Worm (Caenorhabditis elegans): ENCODE results near the gene gipc-1.

- TF ChIP-seq egl-27 (tag; optimal IDR thresholded peaks at IDR 0.05) = no peak
- no peak for TF ChIP-seq pqm-1 (tag; optimal IDR thresholded peaks at IDR 0.05)
- TF ChIP-seq nhr-76 (tag; optimal IDR thresholded peaks at IDR 0.05) = no peak
- TF ChIP-seq elt-1 (tag; optimal IDR thresholded peaks at IDR 0.05) = no peak
- TF ChIP-seq lin-15B (tag; optimal IDR thresholded peaks at IDR 0.05) = peak; percentile 24
- no peak for TF ChIP-seq aly-2 (tag; optimal IDR thresholded peaks at IDR 0.05)
- no peak for TF ChIP-seq fos-1 (tag; optimal IDR thresholded peaks at IDR 0.05)
- no peak for TF ChIP-seq lin-39 (tag; optimal IDR thresholded peaks at IDR 0.05)
- no peak for TF ChIP-seq fkh-10 (GFP tag; optimal IDR thresholded peaks at IDR 0.05)
- TF ChIP-seq unc-62 (GFP tag; optimal IDR thresholded peaks at IDR 0.05) = no peak
- no peak for TF ChIP-seq nhr-11 (tag; optimal IDR thresholded peaks at IDR 0.05)
- no peak for TF ChIP-seq zag-1 (tag; optimal IDR thresholded peaks at IDR 0.05)
- TF ChIP-seq ZK546.5 (tag; optimal IDR thresholded peaks at IDR 0.05) = no peak
- no peak for TF ChIP-seq nhr-237 (tag; optimal IDR thresholded peaks at IDR 0.05)
Observed at ce11 chrIII:4850139-4850538, 20.4 kb upstream of the gipc-1 start, which contains the start of gene F26A1.1.
